Fruit fly (Drosophila melanogaster) whole organism, pupa: ENCODE data around the gene witty.

Experiments
- CG10348 ChIP-seq: fragments of 200-800 bp; sonication (Bioruptor generic); IDR thresholded peaks from 2 replicates; pipeline ENCODE4 v1.3.6; 2022; ENCODE audit warnings: missing biosample characterization, missing genetic modification characterization
- CG12605 ChIP-seq: fragments of 200-800 bp; sonication (Bioruptor generic); IDR thresholded peaks from 2 replicates; pipeline ENCODE4 v1.3.6; 2022; ENCODE audit warnings: missing biosample characterization, missing genetic modification characterization
- CG13204 ChIP-seq: fragments of 200-800 bp; sonication (Bioruptor generic); optimal IDR thresholded peaks from 2 replicates; lab custom pipeline; 2018; ENCODE audit warnings: missing biosample characterization, mild to moderate bottlenecking, missing genetic modification characterization, moderate library complexity
- CG4496 ChIP-seq: fragments of 200-800 bp; sonication (Bioruptor generic); IDR thresholded peaks from 3 replicates; pipeline ENCODE4 v1.3.6; 2022; ENCODE audit warnings: missing biosample characterization, missing genetic modification characterization
- CG8301 ChIP-seq: fragments of 200-800 bp; sonication (Bioruptor generic); optimal IDR thresholded peaks from 2 replicates; lab custom pipeline; 2018; ENCODE audit warnings: missing biosample characterization, mild to moderate bottlenecking, missing genetic modification characterization
- CG9948 ChIP-seq: fragments of 200-800 bp; sonication (Bioruptor generic); optimal IDR thresholded peaks from 2 replicates; lab custom pipeline; 2018; ENCODE audit warnings: missing biosample characterization, mild to moderate bottlenecking, missing genetic modification characterization, moderate library complexity
- D1 ChIP-seq: fragments of 200-800 bp; sonication (Bioruptor generic); optimal IDR thresholded peaks from 2 replicates; lab custom pipeline; 2018; ENCODE audit warnings: missing biosample characterization, mild to moderate bottlenecking, missing genetic modification characterization, moderate library complexity
- EcR ChIP-seq: fragments of 200-800 bp; sonication (Bioruptor generic); optimal IDR thresholded peaks from 3 replicates; lab custom pipeline; 2019; ENCODE audit warnings: missing biosample characterization, missing genetic modification characterization, mild to moderate bottlenecking, moderate library complexity, missing genetic modification reagents
- Ets98B ChIP-seq: fragments of 200-800 bp; sonication (Bioruptor generic); IDR thresholded peaks from 2 replicates; pipeline ENCODE4 v1.3.6; 2022; ENCODE audit warnings: missing biosample characterization, missing genetic modification characterization
- Pif1A ChIP-seq: fragments of 200-800 bp; sonication (Bioruptor generic); optimal IDR thresholded peaks from 3 replicates; lab custom pipeline; 2016; ENCODE audit warnings: missing biosample characterization, missing genetic modification characterization
- Pif1B ChIP-seq: fragments of 200-800 bp; sonication (Bioruptor generic); optimal IDR thresholded peaks from 3 replicates; lab custom pipeline; 2016; ENCODE audit warnings: missing biosample characterization, missing genetic modification characterization
- fd96Ca ChIP-seq: fragments of 200-800 bp; sonication (Bioruptor generic); IDR thresholded peaks from 3 replicates; pipeline ENCODE4 v1.3.6; 2022; ENCODE audit warnings: missing biosample characterization, missing genetic modification characterization
- gl ChIP-seq: fragments of 200-800 bp; sonication (Bioruptor generic); optimal IDR thresholded peaks from 2 replicates; lab custom pipeline; 2018; ENCODE audit warnings: missing biosample characterization, mild to moderate bottlenecking, missing genetic modification characterization

dm6 chr2L:8300220-8301167 is 37.6 kb upstream of the witty start, which contains the start of gene Btk:
- TF ChIP-seq D1 (tag; lab: Kevin White, UChicago): no peak
- TF ChIP-seq CG13204 (GFP tag; lab: Kevin White, UChicago): no peak
- no peak for TF ChIP-seq gl (tag; lab: Kevin White, UChicago)
- TF ChIP-seq Pif1A (GFP tag; lab: Kevin White, UChicago): no peak
- TF ChIP-seq CG8301 (tag; lab: Kevin White, UChicago): no peak
- TF ChIP-seq Pif1B (GFP tag; lab: Kevin White, UChicago): no peak
- TF ChIP-seq CG10348 (GFP tag; lab: Robert Waterston, UW): no peak
- no peak; the same call in 1 of the 2 replicates for TF ChIP-seq CG12605
- TF ChIP-seq CG4496 (GFP tag; lab: Robert Waterston, UW): no peak
- no peak for TF ChIP-seq CG9948 (tag; lab: Kevin White, UChicago)
- TF ChIP-seq fd96Ca: no peak
- TF ChIP-seq EcR: peak; percentile 85
- no peak for TF ChIP-seq Ets98B (GFP tag; lab: Robert Waterston, UW)
